Fruit fly (Drosophila melanogaster) ovary, adult (tissue): ENCODE data around the gene CG13040.

Experiments used
- CG17801 ChIP-seq: fragments of 200-800 bp; optimal IDR thresholded peaks from 2 replicates; lab custom pipeline; 2019; ENCODE audit warnings: missing biosample characterization, mild to moderate bottlenecking, missing genetic modification characterization, moderate library complexity; ENCODE audit not compliant: partially characterized antibody

The CG13040 gene

dm6 chr3L:16351770-16352429 is 25.3 kb upstream of the CG13040 start, which contains the start of the genes Golgin104 and Tcs3:
Golgin104 (minus strand) TSS chr3L:16351951.
Tcs3 (plus strand) TSS chr3L:16351991.
- no peak for TF ChIP-seq CG17801 (GFP tag; lab: Kevin White, UChicago)

- TF ChIP-seq CG17801 (GFP tag; lab: Kevin White, UChicago) = no peak
These were observed 23.1 kb upstream of the CG13040 start for dm6 chr3L:16349686-16350085.

dm6 chr3L:16347914-16348313 is 21.4 kb upstream of the CG13040 start, which contains the start of gene mRpS34:
mRpS34 (plus strand) TSS chr3L:16348074.
- TF ChIP-seq CG17801 (GFP tag; lab: Kevin White, UChicago) = no peak

- TF ChIP-seq CG17801 (GFP tag; lab: Kevin White, UChicago) = no peak
These were observed 19.5 kb upstream of the CG13040 start, which contains the start of gene CG33257 for dm6 chr3L:16346023-16346422. CG33257 (plus strand) TSS chr3L:16346323.

- TF ChIP-seq CG17801 (GFP tag; lab: Kevin White, UChicago) = no peak
These were observed 13.3 kb upstream of the CG13040 start for dm6 chr3L:16339873-16340272.

dm6 chr3L:16339463-16339862 is 12.9 kb upstream of the CG13040 start:
- TF ChIP-seq CG17801 (GFP tag; lab: Kevin White, UChicago) = no peak

- no peak for TF ChIP-seq CG17801 (GFP tag; lab: Kevin White, UChicago)
These were observed 12.1 kb upstream of the CG13040 start, which contains the start of gene CG4998 for dm6 chr3L:16338703-16339102. CG4998 (plus strand) TSS chr3L:16339003.

- no peak for TF ChIP-seq CG17801 (GFP tag; lab: Kevin White, UChicago)
These were observed 11.2 kb upstream of the CG13040 start for dm6 chr3L:16337739-16338138.

dm6 chr3L:16334876-16335275 is 8.3 kb upstream of the CG13040 start:
- no peak for TF ChIP-seq CG17801 (GFP tag; lab: Kevin White, UChicago)

- no peak for TF ChIP-seq CG17801 (GFP tag; lab: Kevin White, UChicago)
These were observed 6.5 kb upstream of the CG13040 start, which contains the start of gene CG13056 for dm6 chr3L:16333013-16333412. CG13056 (plus strand) TSS chr3L:16333313.

dm6 chr3L:16331633-16332032 is 5.1 kb upstream of the CG13040 start, which contains the start of gene retinin:
retinin (plus strand) TSS chr3L:16331933.
- no peak for TF ChIP-seq CG17801 (GFP tag; lab: Kevin White, UChicago)

- no peak for TF ChIP-seq CG17801 (GFP tag; lab: Kevin White, UChicago)
These were observed 4.2 kb upstream of the CG13040 start, which contains the start of gene CG33060 for dm6 chr3L:16330740-16331139. CG33060 (plus strand) TSS chr3L:16331040.

dm6 chr3L:16329495-16329894 is 2.9 kb upstream of the CG13040 start, which contains the start of gene CG33061:
CG33061 (plus strand) TSS chr3L:16329795.
- TF ChIP-seq CG17801 (GFP tag; lab: Kevin White, UChicago) = no peak

- no peak for TF ChIP-seq CG17801 (GFP tag; lab: Kevin White, UChicago)
These were observed 1.8 kb upstream of the CG13040 start, which contains the start of gene CG13058 for dm6 chr3L:16328207-16328891. CG13058 (plus strand) TSS chr3L:16328841.

- TF ChIP-seq CG17801 (GFP tag; lab: Kevin White, UChicago) = no peak
These were observed 1.2 kb upstream of the CG13040 start, which contains the start of gene CG13038 for dm6 chr3L:16327776-16328175. CG13038 (minus strand) TSS chr3L:16327893.
